Worm (Caenorhabditis elegans) whole organism, mixed stage, embryonic: ENCODE data around the gene scp-1.
A peak's percentile ranks its signal among the peaks of the same experiment; 100 is the strongest.

Experiments used
- M03D4.4 ChIP-seq: sonication (generic microtip); optimal IDR thresholded peaks from 2 replicates; lab custom pipeline; 2017; ENCODE audit warnings: mild to moderate bottlenecking, missing genetic modification characterization, missing compliant biosample characterization
- bed-3 ChIP-seq: fragments of 200-800 bp; sonication (Bioruptor generic); optimal IDR thresholded peaks from 3 replicates; lab custom pipeline; 2018; ENCODE audit warnings: mild to moderate bottlenecking, missing genetic modification characterization, moderate library complexity, missing compliant biosample characterization
- ceh-39 ChIP-seq: fragments of 150-350 bp; optimal IDR thresholded peaks from 2 replicates; lab custom pipeline; 2014; ENCODE audit warnings: missing biosample characterization, missing genetic modification characterization
- ceh-43 ChIP-seq: fragments of 200-800 bp; sonication (Bioruptor generic); optimal IDR thresholded peaks from 2 replicates; lab custom pipeline; 2018; ENCODE audit warnings: mild to moderate bottlenecking, missing genetic modification characterization, moderate library complexity, missing compliant biosample characterization
- ceh-83 ChIP-seq: fragments of 200-800 bp; sonication (Bioruptor generic); optimal IDR thresholded peaks from 2 replicates; lab custom pipeline; 2018; ENCODE audit warnings: mild to moderate bottlenecking, missing genetic modification characterization, missing compliant biosample characterization
- ces-1 ChIP-seq: fragments of 150-350 bp; optimal IDR thresholded peaks from 2 replicates; lab custom pipeline; 2014; ENCODE audit warnings: missing biosample characterization, missing genetic modification reagents, missing genetic modification characterization
- cnd-1 ChIP-seq: fragments of 200-800 bp; sonication (Bioruptor generic); optimal IDR thresholded peaks from 2 replicates; lab custom pipeline; 2018; ENCODE audit warnings: mild to moderate bottlenecking, missing genetic modification characterization, missing compliant biosample characterization
- drap-1 ChIP-seq: fragments of 200-800 bp; sonication (Bioruptor generic); optimal IDR thresholded peaks from 3 replicates; lab custom pipeline; 2018; ENCODE audit warnings: mild to moderate bottlenecking, missing genetic modification characterization, missing compliant biosample characterization
- elt-3 ChIP-seq: fragments of 150-350 bp; optimal IDR thresholded peaks from 2 replicates; lab custom pipeline; 2014; ENCODE audit warnings: missing biosample characterization, missing genetic modification characterization
- flh-1 ChIP-seq: fragments of 200-800 bp; sonication (Bioruptor generic); optimal IDR thresholded peaks from 2 replicates; lab custom pipeline; 2018; ENCODE audit warnings: mild to moderate bottlenecking, missing genetic modification characterization, moderate library complexity, missing compliant biosample characterization
- ham-2 ChIP-seq: fragments of 200-800 bp; sonication (Bioruptor generic); optimal IDR thresholded peaks from 2 replicates; lab custom pipeline; 2018; ENCODE audit warnings: mild to moderate bottlenecking, missing genetic modification characterization, missing compliant biosample characterization
- lin-13 ChIP-seq: fragments of 150-350 bp; optimal IDR thresholded peaks from 2 replicates; lab custom pipeline; 2014; ENCODE audit warnings: missing biosample characterization, missing genetic modification characterization
- lin-32 ChIP-seq: fragments of 200-800 bp; sonication (Bioruptor generic); optimal IDR thresholded peaks from 2 replicates; lab custom pipeline; 2018; ENCODE audit warnings: mild to moderate bottlenecking, missing genetic modification characterization, missing compliant biosample characterization
- lsy-2 ChIP-seq: fragments of 150-350 bp; optimal IDR thresholded peaks from 2 replicates; lab custom pipeline; 2014; ENCODE audit warnings: missing biosample characterization, missing genetic modification characterization
- mab-5 ChIP-seq: fragments of 150-350 bp; optimal IDR thresholded peaks from 2 replicates; lab custom pipeline; 2014; ENCODE audit warnings: missing biosample characterization, missing genetic modification characterization
- mep-1 ChIP-seq: fragments of 150-350 bp; optimal IDR thresholded peaks from 2 replicates; lab custom pipeline; 2017; ENCODE audit warnings: missing biosample characterization, missing genetic modification reagents, missing genetic modification characterization, inconsistent platforms
- mls-2 ChIP-seq: sonication (generic microtip); optimal IDR thresholded peaks from 2 replicates; lab custom pipeline; 2016; ENCODE audit warnings: mild to moderate bottlenecking, missing genetic modification characterization, moderate library complexity, missing compliant biosample characterization
- nhr-12 ChIP-seq: fragments of 150-350 bp; optimal IDR thresholded peaks from 2 replicates; lab custom pipeline; 2014; ENCODE audit warnings: missing biosample characterization, missing genetic modification characterization
- nhr-2 ChIP-seq: fragments of 150-350 bp; optimal IDR thresholded peaks from 2 replicates; lab custom pipeline; 2014; ENCODE audit warnings: missing biosample characterization, missing genetic modification characterization
- nhr-237 ChIP-seq: fragments of 150-350 bp; optimal IDR thresholded peaks from 2 replicates; lab custom pipeline; 2014; ENCODE audit warnings: missing biosample characterization, missing genetic modification characterization
- pha-4 ChIP-seq: fragments of 150-350 bp; optimal IDR thresholded peaks from 2 replicates; lab custom pipeline; 2018; ENCODE audit warnings: missing biosample characterization, missing genetic modification reagents, missing genetic modification characterization
- sem-2 ChIP-seq: fragments of 200-800 bp; sonication (Bioruptor generic); optimal IDR thresholded peaks from 2 replicates; lab custom pipeline; 2018; ENCODE audit warnings: mild to moderate bottlenecking, missing genetic modification characterization, missing compliant biosample characterization
- snpc-4 ChIP-seq: fragments of 150-350 bp; optimal IDR thresholded peaks from 2 replicates; lab custom pipeline; 2014; ENCODE audit warnings: missing biosample characterization, missing genetic modification characterization
- sptf-1 ChIP-seq: sonication (generic microtip); optimal IDR thresholded peaks from 2 replicates; lab custom pipeline; 2017; ENCODE audit warnings: mild to moderate bottlenecking, missing genetic modification characterization, moderate library complexity, missing compliant biosample characterization
- tbx-8 ChIP-seq: fragments of 200-800 bp; sonication (Bioruptor generic); optimal IDR thresholded peaks from 2 replicates; lab custom pipeline; 2018; ENCODE audit warnings: mild to moderate bottlenecking, missing genetic modification characterization, moderate library complexity, missing compliant biosample characterization
- unc-120 ChIP-seq: sonication (generic microtip); optimal IDR thresholded peaks from 2 replicates; lab custom pipeline; 2017; ENCODE audit warnings: missing genetic modification characterization, missing compliant biosample characterization; ENCODE audit not compliant: poor library complexity, severe bottlenecking
- unc-39 ChIP-seq: fragments of 150-350 bp; optimal IDR thresholded peaks from 2 replicates; lab custom pipeline; 2014; ENCODE audit warnings: missing biosample characterization, missing genetic modification characterization
- unc-62 ChIP-seq: fragments of 150-350 bp; optimal IDR thresholded peaks from 2 replicates; lab custom pipeline; 2014; ENCODE audit warnings: missing biosample characterization, missing genetic modification reagents, missing genetic modification characterization
- zip-8 ChIP-seq: fragments of 150-350 bp; optimal IDR thresholded peaks from 2 replicates; lab custom pipeline; 2014; ENCODE audit warnings: missing biosample characterization, missing genetic modification characterization
- ztf-11 ChIP-seq: fragments of 150-350 bp; optimal IDR thresholded peaks from 2 replicates; lab custom pipeline; 2014; ENCODE audit warnings: missing biosample characterization, missing genetic modification characterization

scp-1 gene

ce11 chrII:9313335-9313734 lies 20.5 kb upstream of the scp-1 start:
- TF ChIP-seq mls-2 (tag; lab: Kevin White, UChicago) (peak; percentile 1), bed-3 (GFP tag; lab: Kevin White, UChicago) (no peak), mep-1 (tag; lab: Kevin White, UChicago) (no peak), ces-1 (peak; percentile 50)

- TF ChIP-seq mab-5 (tag; lab: Kevin White, UChicago): no peak
- TF ChIP-seq sem-2: no peak
- no peak for TF ChIP-seq M03D4.4 (tag; lab: Kevin White, UChicago)
- TF ChIP-seq tbx-8 (GFP tag; lab: Kevin White, UChicago): no peak
- TF ChIP-seq cnd-1 (tag; lab: Kevin White, UChicago): no peak
- no peak for TF ChIP-seq snpc-4
- no peak for TF ChIP-seq lin-13 (tag; lab: Kevin White, UChicago)
- TF ChIP-seq nhr-2 (tag; lab: Kevin White, UChicago): no peak
- TF ChIP-seq sptf-1 (tag; lab: Kevin White, UChicago): no peak
- no peak for TF ChIP-seq bed-3 (GFP tag; lab: Kevin White, UChicago)
- TF ChIP-seq elt-3 (tag; lab: Kevin White, UChicago): no peak
- no peak for TF ChIP-seq unc-120 (tag; lab: Kevin White, UChicago)
- no peak for TF ChIP-seq nhr-237 (tag; lab: Kevin White, UChicago)
- no peak for TF ChIP-seq lsy-2 (tag; lab: Kevin White, UChicago)
- TF ChIP-seq unc-39 (tag; lab: Kevin White, UChicago): no peak
- no peak for TF ChIP-seq ceh-43 (GFP tag; lab: Kevin White, UChicago)
- TF ChIP-seq pha-4 (tag; lab: Kevin White, UChicago): no peak
- TF ChIP-seq flh-1 (GFP tag; lab: Kevin White, UChicago): no peak
- TF ChIP-seq ztf-11 (tag; lab: Kevin White, UChicago): no peak
- TF ChIP-seq ham-2: no peak
- TF ChIP-seq, all 35 proteins: peak for 0
Observed at ce11 chrII:9314733-9315132, 19.1 kb upstream of the scp-1 start.

ce11 chrII:9315692-9316091 lies 18.1 kb upstream of the scp-1 start:
- TF ChIP-seq unc-62 (peak; percentile 91), lin-13 (tag; lab: Kevin White, UChicago) (no peak), ces-1 (peak; percentile 57)

DNA sequence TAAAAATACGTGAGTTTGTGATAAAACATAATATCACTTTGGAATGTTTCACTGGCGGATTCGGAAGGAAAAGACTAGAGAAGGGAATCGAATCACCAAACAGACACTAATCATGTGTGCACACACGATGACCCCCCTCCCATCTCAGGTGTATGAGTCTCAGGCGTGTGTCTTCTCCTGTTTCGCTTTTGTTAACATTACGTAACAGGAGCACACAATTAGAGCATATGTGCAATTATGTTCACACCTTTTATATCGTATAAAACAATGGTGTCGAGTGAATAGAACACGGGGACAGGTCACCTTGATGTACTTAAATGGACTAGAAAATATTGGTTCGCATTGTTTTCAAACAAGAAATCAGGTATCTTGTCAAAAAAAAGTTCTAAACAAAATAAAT lies 17.0 kb upstream of the scp-1 start:
- TF ChIP-seq sem-2: no peak
- peak; percentile 30 for TF ChIP-seq cnd-1 (tag; lab: Kevin White, UChicago)
- no peak for TF ChIP-seq drap-1 (GFP tag; lab: Kevin White, UChicago)
- TF ChIP-seq pha-4 (tag; lab: Kevin White, UChicago): peak; percentile 2
- peak; percentile 38 for TF ChIP-seq unc-39 (tag; lab: Kevin White, UChicago)
- peak; percentile 72 for TF ChIP-seq zip-8 (tag; lab: Kevin White, UChicago)
- TF ChIP-seq nhr-2 (tag; lab: Kevin White, UChicago): peak; percentile 93

DNA sequence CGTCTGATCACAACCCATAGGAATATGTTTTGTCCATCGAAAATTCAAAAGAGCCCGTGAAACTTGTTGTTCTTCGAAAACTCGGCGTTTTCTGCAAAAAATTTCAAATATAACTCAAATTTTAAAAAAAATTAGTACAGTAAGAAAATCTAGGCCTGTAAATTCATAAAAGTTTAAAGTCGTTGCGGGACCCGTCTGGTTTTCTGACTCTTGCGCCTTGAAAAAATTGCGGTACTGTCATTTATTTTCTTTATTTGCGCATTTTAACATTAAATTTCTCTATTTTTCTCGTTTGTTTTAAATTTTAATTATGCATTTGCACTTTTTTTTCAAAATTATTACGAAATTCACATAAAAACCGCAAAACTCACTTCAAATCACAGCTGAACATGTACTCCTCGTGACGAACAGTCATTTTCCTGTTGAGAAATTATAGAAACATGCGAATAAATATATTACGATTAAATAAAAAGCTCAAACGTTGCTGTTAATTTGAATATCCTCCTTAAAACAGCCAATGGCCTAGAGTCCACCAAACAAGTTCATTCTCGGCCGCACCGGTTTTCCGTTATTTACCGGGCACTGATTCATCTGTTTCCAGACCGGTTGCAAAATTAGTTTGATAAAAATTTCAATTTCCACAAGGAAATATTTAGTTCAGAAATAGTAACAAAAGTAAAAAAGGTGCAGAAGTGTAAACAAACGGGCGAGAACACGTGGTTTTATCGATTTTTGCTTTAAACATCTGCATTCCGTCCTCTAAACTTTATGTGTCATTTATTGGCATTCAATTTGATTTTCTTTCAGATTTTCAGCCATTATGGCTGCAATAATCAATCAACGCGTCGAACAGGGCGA lies 14.5 kb upstream of the scp-1 start, which contains the start of the genes csa-1 and wdfy-2:
TSS of gene csa-1 (minus strand) at position 669 of the 858 bp plus-strand sequence.
TSS of gene wdfy-2 (plus strand) at position 808 of the 858 bp plus-strand sequence.
- TF ChIP-seq lin-32 (GFP tag; lab: Kevin White, UChicago): no peak
- TF ChIP-seq nhr-12 (tag; lab: Kevin White, UChicago): no peak
- TF ChIP-seq, all 35 proteins: peak for 0

DNA sequence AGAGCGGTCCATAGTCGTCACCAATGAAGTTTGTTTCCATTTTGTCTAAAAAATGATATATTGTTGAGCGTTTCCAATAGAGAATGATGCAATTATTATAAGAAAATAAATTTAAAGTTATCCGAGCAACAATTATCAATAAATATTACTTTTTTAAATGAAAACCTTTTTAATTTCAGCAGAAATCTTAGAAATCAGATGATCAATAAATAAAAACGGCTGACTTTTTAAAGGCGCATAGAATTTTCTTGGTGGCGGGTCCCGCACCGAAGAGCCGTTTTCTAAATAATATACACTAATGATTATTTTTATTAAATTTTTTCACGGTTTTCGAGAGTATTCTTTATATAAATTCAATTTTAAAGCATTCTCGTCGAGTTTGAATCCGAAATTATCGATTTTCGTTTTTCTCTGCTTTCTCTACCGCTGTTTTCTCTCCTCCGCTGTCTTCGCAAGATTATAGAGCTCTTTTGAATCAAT lies 10.9 kb upstream of the scp-1 start, which contains the start of gene rab-39:
TSS of gene rab-39 (minus strand) at position 51 of the 480 bp plus-strand sequence.
- TF ChIP-seq ces-1 (peak; percentile 74), zip-8 (tag; lab: Kevin White, UChicago) (no peak), nhr-237 (tag; lab: Kevin White, UChicago) (no peak), ham-2 (no peak), lsy-2 (tag; lab: Kevin White, UChicago) (peak; percentile 12), unc-120 (tag; lab: Kevin White, UChicago) (no peak), ceh-39 (tag; lab: Kevin White, UChicago) (no peak), ztf-11 (tag; lab: Kevin White, UChicago) (no peak), ceh-83 (GFP tag; lab: Kevin White, UChicago) (no peak), mep-1 (tag; lab: Kevin White, UChicago) (peak; percentile 36), sem-2 (no peak), ceh-43 (GFP tag; lab: Kevin White, UChicago) (no peak)
